Fruit fly (Drosophila melanogaster): Measurements from ENCODE around the gene CG3815.

CG3815 gene

DNA sequence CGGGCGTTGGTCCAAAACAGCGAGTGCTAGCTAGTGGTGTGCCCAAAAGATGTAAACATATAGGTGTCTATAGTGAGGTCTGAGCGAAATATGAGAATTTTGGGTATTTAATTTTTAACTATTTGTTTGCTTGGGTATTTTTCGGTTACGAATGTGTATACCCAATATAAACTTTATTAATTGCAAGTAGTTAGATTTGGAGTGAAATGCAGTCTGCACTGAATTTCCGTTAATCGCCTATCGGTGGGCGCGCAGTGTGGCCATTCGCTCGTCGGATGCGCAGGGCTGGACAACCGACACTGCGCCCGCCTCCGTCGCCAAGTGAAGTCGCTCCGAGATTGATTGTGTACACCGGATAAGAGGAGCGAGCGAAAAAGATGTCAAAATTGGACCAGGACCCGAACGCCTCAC is at the start of gene CG3815, which contains the start of gene CG15891:
Gene CG3815 (plus strand): TSS at position 261 of the 411 bp plus-strand sequence.
Gene CG15891 (minus strand): TSS at position 217 of the 411 bp plus-strand sequence.
- TF ChIP-seq cic (GFP tag; optimal IDR thresholded peaks at IDR 0.05): no peak
- no peak for TF ChIP-seq kay (GFP tag; ENCODE audit: borderline replicate concordance)
- TF ChIP-seq CG7101 (tag; optimal IDR thresholded peaks at IDR 0.05): peak; percentile 69
- TF ChIP-seq pad (GFP tag; optimal IDR thresholded peaks at IDR 0.05): peak; percentile 59
- TF ChIP-seq Mnt (GFP tag; optimal IDR thresholded peaks at IDR 0.05): peak; percentile 39
- peak; percentile 69 for TF ChIP-seq CG11617 (GFP tag; optimal IDR thresholded peaks at IDR 0.05)
- TF ChIP-seq Clk (GFP tag; optimal IDR thresholded peaks at IDR 0.05): no peak
- TF ChIP-seq tj (GFP tag; optimal IDR thresholded peaks at IDR 0.05): peak; percentile 34
- TF ChIP-seq CG1620 (GFP tag; optimal IDR thresholded peaks at IDR 0.05): peak; percentile 53
- no peak for TF ChIP-seq ovo (GFP tag; optimal IDR thresholded peaks at IDR 0.05)
- no peak for TF ChIP-seq CG5204 (GFP tag; optimal IDR thresholded peaks at IDR 0.05)
- peak; percentile 9 for TF ChIP-seq CG33017 (tag; optimal IDR thresholded peaks at IDR 0.05)
- peak; percentile 60 for TF ChIP-seq CG14711 (tag; optimal IDR thresholded peaks at IDR 0.05)
- TF ChIP-seq Hr96 (GFP tag; optimal IDR thresholded peaks at IDR 0.05): no peak
- TF ChIP-seq CG7045 (GFP tag; optimal IDR thresholded peaks at IDR 0.05): no peak
- TF ChIP-seq cnc (optimal IDR thresholded peaks at IDR 0.05): no peak
- TF ChIP-seq CG12768 (GFP tag; optimal IDR thresholded peaks at IDR 0.05): peak; percentile 21
- TF ChIP-seq bab1 (GFP tag; optimal IDR thresholded peaks at IDR 0.05): peak; percentile 73
- peak; percentile 38 for TF ChIP-seq Crg-1 (GFP tag; optimal IDR thresholded peaks at IDR 0.05)
- no peak for TF ChIP-seq toe (GFP tag; optimal IDR thresholded peaks at IDR 0.05)

dm6 chrX:6252897-6253540 is 42.2 kb upstream of the CG3815 start:
- TF ChIP-seq Hr96 (GFP tag; optimal IDR thresholded peaks at IDR 0.05): no peak
- no peak for TF ChIP-seq bab1 (GFP tag; optimal IDR thresholded peaks at IDR 0.05)
- TF ChIP-seq kay (GFP tag; ENCODE audit: borderline replicate concordance): no peak

- TF ChIP-seq Clk (GFP tag; optimal IDR thresholded peaks at IDR 0.05) (no peak), kay (GFP tag; ENCODE audit: borderline replicate concordance) (no peak), CG7045 (GFP tag; optimal IDR thresholded peaks at IDR 0.05) (no peak), Mnt (GFP tag; optimal IDR thresholded peaks at IDR 0.05) (no peak), Hr96 (GFP tag; optimal IDR thresholded peaks at IDR 0.05) (no peak), CG1620 (GFP tag; optimal IDR thresholded peaks at IDR 0.05) (no peak), CG33017 (tag; optimal IDR thresholded peaks at IDR 0.05) (no peak), CG14711 (tag; optimal IDR thresholded peaks at IDR 0.05) (no peak)
Observed at dm6 chrX:6253701-6254100, 41.5 kb upstream of the CG3815 start.

DNA sequence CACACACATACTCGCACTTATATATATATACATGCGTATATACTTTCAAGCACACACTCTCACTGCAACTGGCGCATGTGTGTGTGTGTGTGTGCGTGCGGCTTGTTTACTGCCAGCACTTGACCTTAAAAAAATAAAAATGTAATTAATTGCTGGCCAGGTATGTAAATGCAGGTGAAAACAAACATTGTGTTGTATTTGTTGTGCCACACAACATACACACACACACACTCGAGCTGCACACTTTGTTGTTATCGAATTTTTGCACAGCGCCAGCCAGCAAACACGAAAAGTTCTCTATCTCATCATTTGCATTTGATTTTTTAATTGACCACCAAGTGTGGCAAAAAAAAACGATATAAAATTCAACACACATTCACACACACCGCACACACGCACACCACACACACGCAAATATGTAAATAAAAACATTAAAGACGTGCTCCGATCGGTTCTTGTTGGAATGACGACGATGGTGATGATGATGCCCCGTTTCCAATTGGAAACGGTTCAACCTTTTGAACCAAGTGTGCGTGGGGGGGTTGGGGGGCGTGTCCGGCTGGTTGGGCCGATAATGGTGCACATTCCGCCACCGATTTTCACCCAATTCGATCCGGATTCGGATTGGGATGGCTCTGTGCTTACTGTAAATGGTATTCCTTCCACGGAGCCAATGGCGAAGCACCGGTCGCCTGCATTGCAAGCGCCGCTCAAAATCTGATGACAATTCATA is 40.4 kb upstream of the CG3815 start:
- TF ChIP-seq kay (GFP tag; ENCODE audit: borderline replicate concordance) (no peak), cic (GFP tag; optimal IDR thresholded peaks at IDR 0.05) (no peak), ovo (GFP tag; optimal IDR thresholded peaks at IDR 0.05) (no peak), toe (GFP tag; optimal IDR thresholded peaks at IDR 0.05) (no peak), CG7101 (tag; optimal IDR thresholded peaks at IDR 0.05) (no peak), pad (GFP tag; optimal IDR thresholded peaks at IDR 0.05) (no peak), CG14711 (tag; optimal IDR thresholded peaks at IDR 0.05) (no peak), tj (GFP tag; optimal IDR thresholded peaks at IDR 0.05) (no peak), CG33017 (tag; optimal IDR thresholded peaks at IDR 0.05) (no peak), CG7045 (GFP tag; optimal IDR thresholded peaks at IDR 0.05) (no peak), CG11617 (GFP tag; optimal IDR thresholded peaks at IDR 0.05) (no peak), Crg-1 (GFP tag; optimal IDR thresholded peaks at IDR 0.05) (no peak), cnc (optimal IDR thresholded peaks at IDR 0.05) (no peak), CG5204 (GFP tag; optimal IDR thresholded peaks at IDR 0.05) (no peak)

dm6 chrX:6255414-6255915 is 39.7 kb upstream of the CG3815 start, which contains the start of the genes Rbcn-3A and Spx:
Gene Rbcn-3A (minus strand): TSS chrX:6255487.
Gene Spx (plus strand): TSS chrX:6255822.
- no peak for TF ChIP-seq Clk (GFP tag; optimal IDR thresholded peaks at IDR 0.05)
- no peak for TF ChIP-seq cnc (optimal IDR thresholded peaks at IDR 0.05)
- peak; percentile 73 for TF ChIP-seq CG7101 (tag; optimal IDR thresholded peaks at IDR 0.05)
- TF ChIP-seq CG14711 (tag; optimal IDR thresholded peaks at IDR 0.05): peak; percentile 85
- TF ChIP-seq kay (GFP tag; ENCODE audit: borderline replicate concordance): no peak
- no peak for TF ChIP-seq Hr96 (GFP tag; optimal IDR thresholded peaks at IDR 0.05)
- no peak for TF ChIP-seq CG33017 (tag; optimal IDR thresholded peaks at IDR 0.05)
- no peak for TF ChIP-seq CG12768 (GFP tag; optimal IDR thresholded peaks at IDR 0.05)
- TF ChIP-seq pad (GFP tag; optimal IDR thresholded peaks at IDR 0.05): peak; percentile 31
- TF ChIP-seq Crg-1 (GFP tag; optimal IDR thresholded peaks at IDR 0.05): peak; percentile 27
- TF ChIP-seq toe (GFP tag; optimal IDR thresholded peaks at IDR 0.05): no peak
- TF ChIP-seq ovo (GFP tag; optimal IDR thresholded peaks at IDR 0.05): peak; percentile 44
- peak; percentile 49 for TF ChIP-seq bab1 (GFP tag; optimal IDR thresholded peaks at IDR 0.05)
- TF ChIP-seq CG7045 (GFP tag; optimal IDR thresholded peaks at IDR 0.05): no peak
- TF ChIP-seq CG1620 (GFP tag; optimal IDR thresholded peaks at IDR 0.05): no peak
- TF ChIP-seq tj (GFP tag; optimal IDR thresholded peaks at IDR 0.05): peak; percentile 47
- peak; percentile 64 for TF ChIP-seq CG11617 (GFP tag; optimal IDR thresholded peaks at IDR 0.05)
- no peak for TF ChIP-seq CG5204 (GFP tag; optimal IDR thresholded peaks at IDR 0.05)
- TF ChIP-seq Mnt (GFP tag; optimal IDR thresholded peaks at IDR 0.05): peak; percentile 67
- no peak for TF ChIP-seq cic (GFP tag; optimal IDR thresholded peaks at IDR 0.05)

Data from whole organism, adult.